Fruit fly (Drosophila melanogaster) whole organism, prepupa: ENCODE measurements around the gene CG43915.

Experiments
- Blimp-1 ChIP-seq: fragments of 200-800 bp; sonication (Bioruptor generic); optimal IDR thresholded peaks from 3 replicates; lab custom pipeline; 2017; ENCODE audit warnings: missing biosample characterization, missing genetic modification characterization, mild to moderate bottlenecking, moderate library complexity, missing genetic modification reagents
- CG10631 ChIP-seq: fragments of 200-800 bp; sonication (Bioruptor generic); optimal IDR thresholded peaks from 2 replicates; lab custom pipeline; 2016; ENCODE audit warnings: missing biosample characterization, missing genetic modification characterization
- CG11294 ChIP-seq: fragments of 200-800 bp; sonication (Bioruptor generic); IDR thresholded peaks from 2 replicates; pipeline ENCODE4 v1.3.6; 2022; ENCODE audit warnings: missing biosample characterization, missing genetic modification characterization
- CG11762 ChIP-seq: fragments of 200-800 bp; sonication (Bioruptor generic); optimal IDR thresholded peaks from 3 replicates; lab custom pipeline; 2016; ENCODE audit warnings: missing biosample characterization, missing genetic modification characterization; ENCODE audit not compliant: insufficient read depth
- CG1621 ChIP-seq: fragments of 200-800 bp; sonication (Bioruptor generic); optimal IDR thresholded peaks from 3 replicates; lab custom pipeline; 2018; ENCODE audit warnings: missing biosample characterization, mild to moderate bottlenecking, missing genetic modification characterization
- CG16779 ChIP-seq: fragments of 200-800 bp; sonication (Bioruptor generic); optimal IDR thresholded peaks from 3 replicates; lab custom pipeline; 2017; ENCODE audit warnings: missing biosample characterization, mild to moderate bottlenecking, missing genetic modification characterization
- CG3032 ChIP-seq: fragments of 200-800 bp; optimal IDR thresholded peaks from 2 replicates; lab custom pipeline; 2019; ENCODE audit warnings: missing biosample characterization, mild to moderate bottlenecking, missing genetic modification characterization, moderate library complexity
- CG31627 ChIP-seq: fragments of 200-800 bp; sonication (Bioruptor generic); optimal IDR thresholded peaks from 3 replicates; lab custom pipeline; 2016; ENCODE audit warnings: missing biosample characterization, missing genetic modification characterization
- CG32006 ChIP-seq: fragments of 200-800 bp; sonication (Bioruptor generic); optimal IDR thresholded peaks from 3 replicates; lab custom pipeline; 2017; ENCODE audit warnings: missing biosample characterization, mild to moderate bottlenecking, missing genetic modification characterization
- CG34406 ChIP-seq: fragments of 200-800 bp; sonication (Bioruptor generic); optimal IDR thresholded peaks from 3 replicates; lab custom pipeline; 2016; ENCODE audit warnings: missing biosample characterization, missing genetic modification characterization
- CG4318 ChIP-seq: fragments of 200-800 bp; sonication (Bioruptor generic); optimal IDR thresholded peaks from 3 replicates; lab custom pipeline; 2017; ENCODE audit warnings: missing biosample characterization, mild to moderate bottlenecking, missing genetic modification characterization
- CG6163 ChIP-seq: fragments of 200-800 bp; sonication (Bioruptor generic); IDR thresholded peaks from 3 replicates; pipeline ENCODE4 v1.3.6; 2022; ENCODE audit warnings: missing biosample characterization, missing genetic modification characterization
- CG6276 ChIP-seq: fragments of 200-800 bp; sonication (Bioruptor generic); optimal IDR thresholded peaks from 2 replicates; lab custom pipeline; 2017; ENCODE audit warnings: missing biosample characterization, mild to moderate bottlenecking, missing genetic modification characterization
- CG8119 ChIP-seq: fragments of 200-800 bp; sonication (Bioruptor generic); IDR thresholded peaks from 3 replicates; pipeline ENCODE4 v1.3.6; 2022; ENCODE audit warnings: missing biosample characterization, missing genetic modification characterization
- CG8632 ChIP-seq: fragments of 200-800 bp; sonication (Bioruptor generic); optimal IDR thresholded peaks from 3 replicates; lab custom pipeline; 2016; ENCODE audit warnings: missing biosample characterization, missing genetic modification characterization
- CG9139 ChIP-seq: fragments of 200-800 bp; sonication (Bioruptor generic); optimal IDR thresholded peaks from 3 replicates; lab custom pipeline; 2017; ENCODE audit warnings: missing biosample characterization, mild to moderate bottlenecking, missing genetic modification characterization
- Eip75B ChIP-seq: fragments of 200-800 bp; sonication (Bioruptor generic); optimal IDR thresholded peaks from 3 replicates; lab custom pipeline; 2016; ENCODE audit warnings: missing biosample characterization, missing genetic modification characterization
- Eip93F ChIP-seq: fragments of 200-800 bp; sonication (Bioruptor generic); optimal IDR thresholded peaks from 2 replicates; lab custom pipeline; 2016; ENCODE audit warnings: missing biosample characterization, mild to moderate bottlenecking, missing genetic modification characterization
- Hr38 ChIP-seq: sonication (Bioruptor generic); optimal IDR thresholded peaks from 2 replicates; lab custom pipeline; 2016; ENCODE audit warnings: missing biosample characterization, missing genetic modification characterization
- Hr4 ChIP-seq: fragments of 200-800 bp; sonication (Bioruptor generic); optimal IDR thresholded peaks from 3 replicates; lab custom pipeline; 2016; ENCODE audit warnings: missing biosample characterization, missing genetic modification characterization
- Lpt ChIP-seq: fragments of 200-800 bp; sonication (Bioruptor generic); optimal IDR thresholded peaks from 3 replicates; lab custom pipeline; 2016; ENCODE audit warnings: missing biosample characterization, missing genetic modification characterization
- OdsH ChIP-seq: fragments of 200-800 bp; sonication (Bioruptor generic); optimal IDR thresholded peaks from 3 replicates; lab custom pipeline; 2016; ENCODE audit warnings: missing biosample characterization, missing genetic modification characterization
- achi ChIP-seq: fragments of 200-800 bp; sonication (Bioruptor generic); optimal IDR thresholded peaks from 3 replicates; lab custom pipeline; 2016; ENCODE audit warnings: missing biosample characterization, missing genetic modification characterization
- acj6 ChIP-seq: fragments of 200-800 bp; sonication (Bioruptor generic); optimal IDR thresholded peaks from 3 replicates; lab custom pipeline; 2016; ENCODE audit warnings: missing biosample characterization, missing genetic modification characterization
- cyc ChIP-seq: fragments of 200-800 bp; sonication (Bioruptor generic); optimal IDR thresholded peaks from 3 replicates; lab custom pipeline; 2016; ENCODE audit warnings: missing biosample characterization, missing genetic modification characterization
- dac ChIP-seq: fragments of 200-800 bp; sonication (Bioruptor generic); optimal IDR thresholded peaks from 2 replicates; lab custom pipeline; 2017; ENCODE audit warnings: missing biosample characterization, mild to moderate bottlenecking, missing genetic modification characterization
- dsx ChIP-seq: fragments of 200-800 bp; optimal IDR thresholded peaks from 3 replicates; lab custom pipeline; 2019; ENCODE audit warnings: missing biosample characterization, mild to moderate bottlenecking, missing genetic modification characterization, moderate library complexity; ENCODE audit not compliant: poor library complexity, severe bottlenecking
- fd59A ChIP-seq: fragments of 200-800 bp; sonication (Bioruptor generic); optimal IDR thresholded peaks from 2 replicates; lab custom pipeline; 2017; ENCODE audit warnings: missing biosample characterization, mild to moderate bottlenecking, missing genetic modification characterization, missing genetic modification reagents
- lz ChIP-seq: fragments of 200-800 bp; sonication (Bioruptor generic); optimal IDR thresholded peaks from 3 replicates; lab custom pipeline; 2016; ENCODE audit warnings: missing biosample characterization, missing genetic modification characterization
- net ChIP-seq: fragments of 200-800 bp; sonication (Bioruptor generic); optimal IDR thresholded peaks from 3 replicates; lab custom pipeline; 2016; ENCODE audit warnings: missing biosample characterization, missing genetic modification characterization
- pdm3 ChIP-seq: fragments of 200-800 bp; sonication (Bioruptor generic); optimal IDR thresholded peaks from 3 replicates; lab custom pipeline; 2016; ENCODE audit warnings: missing biosample characterization, missing genetic modification characterization
- salr ChIP-seq, 2 experiments: fragments of 200-800 bp; sonication (Bioruptor generic); optimal IDR thresholded peaks; 3 replicates each; lab custom pipeline; 2016 to 2018; ENCODE audit warnings: missing biosample characterization in 2 of 2, missing genetic modification characterization in 2 of 2, mild to moderate bottlenecking in 1 of 2
- ss ChIP-seq, 2 experiments: fragments of 200-800 bp; sonication (Bioruptor generic); optimal IDR thresholded peaks; 2 replicates in 1 of 2; 3 replicates in 1 of 2; lab custom pipeline; 2017 to 2018; ENCODE audit warnings: mild to moderate bottlenecking in 2 of 2, missing biosample characterization in 2 of 2, missing genetic modification characterization in 2 of 2, moderate library complexity in 1 of 2
- svp ChIP-seq: fragments of 200-800 bp; sonication (Bioruptor generic); peaks from one replicate; lab custom pipeline; 2016; ENCODE audit warnings: missing biosample characterization, missing genetic modification characterization
- topi ChIP-seq: fragments of 200-800 bp; sonication (Bioruptor generic); optimal IDR thresholded peaks from 3 replicates; lab custom pipeline; 2016; ENCODE audit warnings: missing biosample characterization, missing genetic modification characterization

Gene CG43915

dm6 chr3L:3983466-3983946 lies 10.8 kb downstream of the CG43915 start, which contains the start of gene scrt:
Gene scrt, plus strand, starts transcription at chr3L:3983896.
- TF ChIP-seq CG6163 (GFP tag; lab: Robert Waterston, UW) (0 out of 3 replicates have a peak, but pooled peaks have one; percentile 15), Hr38 (GFP tag; lab: Kevin White, UChicago) (no peak), svp (GFP tag; lab: Kevin White, UChicago) (peak; percentile 57)

- TF ChIP-seq CG1621 (tag; lab: Kevin White, UChicago) (no peak), CG9139 (no peak)
- TF ChIP-seq, all 60 proteins: peak for 0
Measured at dm6 chr3L:3995554-3995953, 22.9 kb downstream of the CG43915 start.

DNA sequence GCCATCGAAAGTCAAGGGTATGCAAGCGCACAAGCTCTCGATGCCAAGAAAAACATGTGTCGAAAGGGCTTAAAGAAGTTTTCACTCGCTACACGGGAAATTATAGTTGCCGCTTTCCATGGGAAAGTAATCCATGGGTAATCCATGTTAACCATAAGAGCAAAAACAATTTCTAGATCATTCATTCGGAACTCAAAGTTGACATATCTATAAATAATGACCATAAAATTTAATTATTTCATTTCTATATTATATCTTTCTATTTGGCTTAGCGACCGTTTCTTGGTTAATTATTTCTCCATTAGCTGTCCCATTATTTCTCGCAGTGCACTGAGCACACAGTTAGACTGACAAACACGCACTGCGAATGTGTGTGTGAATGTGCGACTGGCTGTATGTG lies 28.0 kb downstream of the CG43915 start:
- no peak for TF ChIP-seq CG3032
- no peak for TF ChIP-seq CG6163 (GFP tag; lab: Robert Waterston, UW)
- TF ChIP-seq CG11294 (GFP tag; lab: Robert Waterston, UW): no peak
- peak; percentile 1 for TF ChIP-seq CG4318 (GFP tag; lab: Kevin White, UChicago)
- peak in 1 of 2 experiments; percentile 56 for TF ChIP-seq ss (GFP tag; optimal IDR thresholded peaks at IDR 0.05; lab: Kevin White, UChicago)
- TF ChIP-seq CG31627: no peak
- TF ChIP-seq dsx (GFP tag; lab: Kevin White, UChicago): no peak
- peak; percentile 9 for TF ChIP-seq CG8632
- peak; percentile 21 for TF ChIP-seq CG34406
- TF ChIP-seq CG10631: peak; percentile 16
- TF ChIP-seq lz (GFP tag; lab: Kevin White, UChicago): no peak
- TF ChIP-seq Hr4 (GFP tag; lab: Kevin White, UChicago): peak; percentile 4
- peak; percentile 48 for TF ChIP-seq acj6 (GFP tag; lab: Kevin White, UChicago)
- TF ChIP-seq CG16779 (tag; lab: Kevin White, UChicago): no peak
- TF ChIP-seq cyc (GFP tag; lab: Kevin White, UChicago): no peak
- TF ChIP-seq svp (GFP tag; lab: Kevin White, UChicago): peak; percentile 53
- TF ChIP-seq fd59A (GFP tag; lab: Kevin White, UChicago): peak; percentile 39
- no peak for TF ChIP-seq Lpt
- TF ChIP-seq salr (GFP tag; optimal IDR thresholded peaks at IDR 0.05; lab: Kevin White, UChicago): no peak
- TF ChIP-seq net (GFP tag; lab: Kevin White, UChicago): no peak
- no peak for TF ChIP-seq Eip93F (GFP tag; lab: Kevin White, UChicago)
- TF ChIP-seq CG6276: no peak
- TF ChIP-seq Blimp-1 (GFP tag; lab: Kevin White, UChicago): no peak
- TF ChIP-seq OdsH: peak; percentile 27
- no peak for TF ChIP-seq Eip75B (GFP tag; lab: Kevin White, UChicago)
- no peak for TF ChIP-seq CG8119 (GFP tag; lab: Robert Waterston, UW)
- peak; percentile 56 for TF ChIP-seq CG32006 (GFP tag; lab: Kevin White, UChicago)
- no peak for TF ChIP-seq topi (GFP tag; lab: Kevin White, UChicago)
- peak; percentile 16 for TF ChIP-seq achi (GFP tag; lab: Kevin White, UChicago)
- peak; percentile 22 for TF ChIP-seq pdm3

DNA sequence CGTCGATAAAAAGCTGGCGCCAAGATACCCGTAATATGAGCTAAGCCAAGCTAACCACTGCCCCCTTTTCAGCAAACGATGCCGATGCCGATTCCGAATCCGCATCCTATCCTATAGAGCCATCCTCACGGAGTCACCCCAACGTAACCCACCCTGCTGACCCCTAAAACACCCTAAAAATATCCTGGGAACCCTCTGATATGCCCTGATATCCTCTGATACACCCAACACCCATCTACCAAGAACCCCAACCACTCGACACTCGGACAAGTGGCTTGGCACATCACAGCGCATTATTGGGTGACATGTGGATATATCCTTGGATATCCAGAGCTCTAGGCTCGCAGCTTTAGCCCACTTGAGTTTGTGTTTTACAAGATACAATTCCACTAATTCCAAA lies 28.8 kb downstream of the CG43915 start:
- TF ChIP-seq CG9139: no peak
- no peak for TF ChIP-seq Hr4 (GFP tag; lab: Kevin White, UChicago)
- TF ChIP-seq svp (GFP tag; lab: Kevin White, UChicago): no peak
- no peak for TF ChIP-seq achi (GFP tag; lab: Kevin White, UChicago)
- TF ChIP-seq net (GFP tag; lab: Kevin White, UChicago): no peak
- TF ChIP-seq CG34406: no peak
- TF ChIP-seq CG11762: no peak
- TF ChIP-seq CG6163 (GFP tag; lab: Robert Waterston, UW): no peak
- TF ChIP-seq dac (GFP tag; lab: Kevin White, UChicago): no peak
- no peak for TF ChIP-seq CG8632
- TF ChIP-seq Eip93F (GFP tag; lab: Kevin White, UChicago): no peak
- TF ChIP-seq lz (GFP tag; lab: Kevin White, UChicago): no peak
